Worm (Caenorhabditis elegans) whole organism, young adult: ENCODE measurements around the gene taf-7.1.

Source experiments
- C17E4.6 ChIP-seq: fragments of 200-800 bp; sonication (Bioruptor generic); IDR thresholded peaks from 2 replicates; pipeline ENCODE4 v1.3.6; 2022; ENCODE audit warnings: missing genetic modification reagents, missing genetic modification characterization, missing compliant biosample characterization
- D2030.7 ChIP-seq: fragments of 200-800 bp; sonication (Bioruptor generic); IDR thresholded peaks from 2 replicates; pipeline ENCODE4 v1.3.6; 2022; ENCODE audit warnings: missing genetic modification reagents, missing genetic modification characterization, missing compliant biosample characterization
- F37B4.10 ChIP-seq: fragments of 200-800 bp; sonication (Bioruptor generic); IDR thresholded peaks from 2 replicates; pipeline ENCODE4 v1.3.6; 2022; ENCODE audit warnings: missing genetic modification characterization, missing compliant biosample characterization
- ama-1 ChIP-seq, 3 experiments: fragments of 150-350 bp in 1 of 3; sonication (generic microtip) in 2 of 3; optimal IDR thresholded peaks; 2 replicates each; lab custom pipeline; 2014 to 2018; ENCODE audit warnings: missing biosample characterization in 2 of 3, missing genetic modification characterization in 2 of 3, missing genetic modification reagents in 2 of 3
- gei-17 ChIP-seq: fragments of 200-800 bp; sonication (Bioruptor generic); optimal IDR thresholded peaks from 2 replicates; lab custom pipeline; 2018; ENCODE audit warnings: mild to moderate bottlenecking, missing genetic modification characterization, missing compliant biosample characterization

ce11 chrX:11885577-11885976, 48.3 kb upstream of the taf-7.1 start, which contains the start of gene Y62H9A.7:
- TF ChIP-seq D2030.7 (no peak), C17E4.6 (GFP tag; lab: Robert Waterston, UW) (no peak), gei-17 (GFP tag; lab: Kevin White, UChicago) (no peak), ama-1 (optimal IDR thresholded peaks at IDR 0.05; lab: Kevin White, UChicago) (no peak), ama-1 (GFP tag; optimal IDR thresholded peaks at IDR 0.05; lab: Kevin White, UChicago) (no peak), F37B4.10 (no peak)
